Fruit fly (Drosophila melanogaster) whole organism, adult: Measurements from ENCODE around the gene SclA.

Experiments used
- CG12768 ChIP-seq: fragments of 200-800 bp; sonication (Bioruptor generic); optimal IDR thresholded peaks from 2 replicates; lab custom pipeline; 2017; ENCODE audit warnings: missing biosample characterization, missing genetic modification characterization, mild to moderate bottlenecking, moderate library complexity, missing genetic modification reagents
- CG7045 ChIP-seq: fragments of 200-800 bp; sonication (Bioruptor generic); optimal IDR thresholded peaks from 2 replicates; lab custom pipeline; 2017; ENCODE audit warnings: missing biosample characterization, mild to moderate bottlenecking, missing genetic modification characterization
- cnc ChIP-seq, 2 experiments: fragments of >200 bp; optimal IDR thresholded peaks; 2 replicates each; lab custom pipeline; 2017
- kay ChIP-seq: fragments of 200-800 bp; sonication (Bioruptor generic); peaks from one replicate; lab custom pipeline; 2016; ENCODE audit warnings: missing biosample characterization, missing genetic modification characterization, borderline replicate concordance
- tj ChIP-seq: fragments of 200-800 bp; sonication (Bioruptor generic); optimal IDR thresholded peaks from 3 replicates; lab custom pipeline; 2017; ENCODE audit warnings: missing biosample characterization, mild to moderate bottlenecking, missing genetic modification characterization, moderate library complexity

- TF ChIP-seq cnc (optimal IDR thresholded peaks at IDR 0.05; lab: Kevin White, UChicago) (no peak), CG7045 (GFP tag; lab: Kevin White, UChicago) (no peak), CG12768 (GFP tag; lab: Kevin White, UChicago) (no peak), tj (GFP tag; lab: Kevin White, UChicago) (no peak), kay (GFP tag; lab: Kevin White, UChicago) (no peak)
These were observed 9.1 kb downstream of the SclA start for dm6 chr2L:16846742-16847346.
